Worm (Caenorhabditis elegans) whole organism, L4 larva: Measurements from ENCODE around the gene srx-56.

ENCODE experiments used
- R02D3.7 ChIP-seq: fragments of 150-350 bp; sonication (generic microtip); optimal IDR thresholded peaks from 3 replicates; lab custom pipeline; 2014; ENCODE audit warnings: missing biosample characterization, missing genetic modification characterization
- T26A8.4 ChIP-seq: fragments of 200-800 bp; sonication (Bioruptor generic); IDR thresholded peaks from 2 replicates; pipeline ENCODE4 v1.3.6; 2022; ENCODE audit warnings: missing genetic modification characterization, missing compliant biosample characterization
- ZK546.5 ChIP-seq, 2 experiments: sonication (generic microtip); optimal IDR thresholded peaks; 2 replicates each; lab custom pipeline; 2017; ENCODE audit warnings: missing biosample characterization in 2 of 2, missing genetic modification characterization in 2 of 2
- ceh-44 ChIP-seq: fragments of 200-800 bp; sonication (Bioruptor generic); IDR thresholded peaks from 2 replicates; pipeline ENCODE4 v1.3.6; 2022; ENCODE audit warnings: missing genetic modification reagents, missing genetic modification characterization, missing compliant biosample characterization
- daf-12 ChIP-seq: fragments of 150-350 bp; optimal IDR thresholded peaks from 2 replicates; lab custom pipeline; 2014; ENCODE audit warnings: missing biosample characterization, missing genetic modification reagents, missing genetic modification characterization
- egl-27 ChIP-seq: sonication (generic microtip); optimal IDR thresholded peaks from 3 replicates; lab custom pipeline; 2017; ENCODE audit warnings: missing biosample characterization, missing genetic modification reagents, missing genetic modification characterization
- hmg-1.1 ChIP-seq: fragments of 200-800 bp; sonication (Bioruptor generic); IDR thresholded peaks from 2 replicates; pipeline ENCODE4 v1.3.6; 2022; ENCODE audit warnings: missing genetic modification reagents, missing genetic modification characterization, missing compliant biosample characterization
- lin-39 ChIP-seq: fragments of 150-350 bp; optimal IDR thresholded peaks from 2 replicates; lab custom pipeline; 2014; ENCODE audit warnings: missing biosample characterization, missing genetic modification reagents, missing genetic modification characterization
- nhr-237 ChIP-seq: sonication (generic microtip); optimal IDR thresholded peaks from 2 replicates; lab custom pipeline; 2017; ENCODE audit warnings: missing biosample characterization, missing genetic modification characterization
- nhr-42 ChIP-seq: fragments of 200-800 bp; sonication (Bioruptor generic); IDR thresholded peaks from 2 replicates; pipeline ENCODE4 v1.3.6; 2022; ENCODE audit warnings: missing genetic modification characterization, missing compliant biosample characterization
- pha-4 ChIP-seq, 2 experiments: fragments of 150-350 bp in 1 of 2; fragments of 200-800 bp in 1 of 2; sonication (Bioruptor generic) in 1 of 2; IDR thresholded peaks in 1 of 2; optimal IDR thresholded peaks in 1 of 2; 2 replicates each; pipeline versions ENCODE4 v1.3.6 to Lab custom; 2014 to 2022; ENCODE audit warnings: missing genetic modification characterization in 2 of 2, missing genetic modification reagents in 2 of 2, missing biosample characterization in 1 of 2, missing compliant biosample characterization in 1 of 2
- set-16 ChIP-seq: fragments of 200-800 bp; sonication (Bioruptor generic); IDR thresholded peaks from 2 replicates; pipeline ENCODE4 v1.3.6; 2022; ENCODE audit warnings: missing genetic modification reagents, missing genetic modification characterization, missing compliant biosample characterization
- spr-1 ChIP-seq: sonication (generic microtip); optimal IDR thresholded peaks from 2 replicates; lab custom pipeline; 2016; ENCODE audit warnings: mild to moderate bottlenecking, missing genetic modification characterization, missing compliant biosample characterization

DNA sequence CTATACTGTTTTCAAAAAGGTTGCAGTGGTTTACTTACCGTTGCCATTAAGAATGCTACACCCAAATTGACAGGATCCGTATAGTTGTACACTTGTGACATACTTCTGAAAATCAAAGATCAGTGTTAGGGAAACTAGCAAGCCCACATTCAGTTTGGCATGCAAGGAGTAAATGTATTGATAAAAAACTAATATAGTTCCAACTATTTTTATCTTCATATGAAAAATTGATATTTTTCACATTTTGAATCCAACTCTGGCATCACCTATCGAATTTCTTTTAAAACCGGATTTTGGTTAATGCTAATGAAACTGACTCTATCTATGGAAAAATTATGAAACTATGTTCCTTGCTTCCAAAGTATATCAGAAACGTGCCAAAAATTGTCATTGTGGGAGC is 48.9 kb upstream of the srx-56 start, which contains the start of gene srx-92:
- TF ChIP-seq hmg-1.1, result no peak
- TF ChIP-seq T26A8.4 (GFP tag; lab: Robert Waterston, UW), result no peak
- TF ChIP-seq ceh-44 (GFP tag; lab: Robert Waterston, UW), result no peak
- TF ChIP-seq ZK546.5 (tag; optimal IDR thresholded peaks at IDR 0.05; lab: Kevin White, UChicago), result no peak
- no peak for TF ChIP-seq pha-4 (GFP tag; IDR thresholded peaks at IDR 0.05; lab: Robert Waterston, UW)
- TF ChIP-seq pha-4 (tag; optimal IDR thresholded peaks at IDR 0.05; lab: Kevin White, UChicago), result no peak
- TF ChIP-seq spr-1, result no peak
- TF ChIP-seq nhr-237, result no peak
- TF ChIP-seq lin-39, result no peak
- no peak for TF ChIP-seq nhr-42 (GFP tag; lab: Robert Waterston, UW)
- TF ChIP-seq daf-12 (tag; lab: Kevin White, UChicago), result no peak
- TF ChIP-seq set-16 (GFP tag; lab: Robert Waterston, UW), result no peak
- TF ChIP-seq R02D3.7 (tag; lab: Kevin White, UChicago), result no peak
- TF ChIP-seq egl-27 (tag; lab: Kevin White, UChicago), result no peak
